Worm (Caenorhabditis elegans) whole organism, L1 larva: Measurements from ENCODE around the gene pho-6.

Experiments used
- F16B12.6 ChIP-seq: fragments of 150-350 bp; optimal IDR thresholded peaks from 2 replicates; lab custom pipeline; 2014; ENCODE audit warnings: missing biosample characterization, missing genetic modification characterization
- aha-1 ChIP-seq: fragments of 150-350 bp; optimal IDR thresholded peaks from 2 replicates; lab custom pipeline; 2014; ENCODE audit warnings: missing biosample characterization, missing genetic modification characterization
- aly-2 ChIP-seq: fragments of 150-350 bp; optimal IDR thresholded peaks from 2 replicates; lab custom pipeline; 2014; ENCODE audit warnings: missing biosample characterization, missing genetic modification characterization
- ama-1 ChIP-seq: fragments of 150-350 bp; optimal IDR thresholded peaks from 2 replicates; lab custom pipeline; 2014
- blmp-1 ChIP-seq: fragments of 150-350 bp; optimal IDR thresholded peaks from 2 replicates; lab custom pipeline; 2014; ENCODE audit warnings: missing biosample characterization, missing genetic modification characterization
- ceh-63 ChIP-seq: fragments of 200-800 bp; sonication (Bioruptor generic); optimal IDR thresholded peaks from 2 replicates; lab custom pipeline; 2018; ENCODE audit warnings: mild to moderate bottlenecking, missing genetic modification characterization, missing compliant biosample characterization
- ceh-8 ChIP-seq: fragments of 200-800 bp; sonication (Bioruptor generic); optimal IDR thresholded peaks from 2 replicates; lab custom pipeline; 2018; ENCODE audit warnings: mild to moderate bottlenecking, missing genetic modification characterization, moderate library complexity, missing compliant biosample characterization
- ceh-82 ChIP-seq, 3 experiments: fragments of 150-350 bp in 1 of 3; sonication (generic microtip) in 2 of 3; optimal IDR thresholded peaks; 2 replicates each; lab custom pipeline; 2014 to 2017; ENCODE audit warnings: missing biosample characterization in 3 of 3, missing genetic modification characterization in 3 of 3
- ces-1 ChIP-seq: fragments of 150-350 bp; optimal IDR thresholded peaks from 2 replicates; lab custom pipeline; 2014; ENCODE audit warnings: missing biosample characterization, missing genetic modification reagents, missing genetic modification characterization
- dsc-1 ChIP-seq: sonication (generic microtip); optimal IDR thresholded peaks from 2 replicates; lab custom pipeline; 2016; ENCODE audit warnings: mild to moderate bottlenecking, missing genetic modification characterization, missing compliant biosample characterization
- elt-2 ChIP-seq: sonication (generic microtip); optimal IDR thresholded peaks from 2 replicates; lab custom pipeline; 2016; ENCODE audit warnings: missing genetic modification characterization, mild to moderate bottlenecking, inconsistent platforms, missing compliant biosample characterization, missing genetic modification reagents
- elt-3 ChIP-seq, 6 experiments: fragments of 150-350 bp in 1 of 6; sonication (generic microtip); optimal IDR thresholded peaks; 2 replicates each; lab custom pipeline; 2017 to 2018; ENCODE audit warnings: missing biosample characterization in 6 of 6, missing genetic modification characterization in 6 of 6, inconsistent platforms in 1 of 6
- ets-5 ChIP-seq: fragments of 200-800 bp; sonication (Bioruptor generic); IDR thresholded peaks from 2 replicates; pipeline ENCODE4 v1.3.6; 2022; ENCODE audit warnings: missing genetic modification characterization, missing compliant biosample characterization
- hlh-4 ChIP-seq: sonication (generic microtip); optimal IDR thresholded peaks from 2 replicates; lab custom pipeline; 2016; ENCODE audit warnings: mild to moderate bottlenecking, missing genetic modification characterization, missing compliant biosample characterization
- hpl-2 ChIP-seq: fragments of 150-350 bp; optimal IDR thresholded peaks from 2 replicates; lab custom pipeline; 2014; ENCODE audit warnings: missing biosample characterization, missing genetic modification reagents, missing genetic modification characterization
- irx-1 ChIP-seq: sonication (generic microtip); optimal IDR thresholded peaks from 2 replicates; lab custom pipeline; 2016; ENCODE audit warnings: missing genetic modification characterization, missing compliant biosample characterization
- lin-13 ChIP-seq: fragments of 150-350 bp; optimal IDR thresholded peaks from 2 replicates; lab custom pipeline; 2014; ENCODE audit warnings: missing biosample characterization, missing genetic modification reagents, missing genetic modification characterization
- lin-14 ChIP-seq: fragments of 200-800 bp; sonication (Bioruptor generic); optimal IDR thresholded peaks from 2 replicates; lab custom pipeline; 2018; ENCODE audit warnings: mild to moderate bottlenecking, missing genetic modification characterization, moderate library complexity, missing compliant biosample characterization
- lin-35 ChIP-seq, 2 experiments: fragments of 150-350 bp; optimal IDR thresholded peaks; 2 replicates each; lab custom pipeline; 2014; ENCODE audit warnings: missing biosample characterization in 2 of 2, missing genetic modification characterization in 2 of 2, missing genetic modification reagents in 2 of 2
- lin-39 ChIP-seq: fragments of 150-350 bp; optimal IDR thresholded peaks from 2 replicates; lab custom pipeline; 2014; ENCODE audit warnings: missing biosample characterization, missing genetic modification reagents, missing genetic modification characterization
- lir-3 ChIP-seq: sonication (generic microtip); optimal IDR thresholded peaks from 2 replicates; lab custom pipeline; 2016; ENCODE audit warnings: mild to moderate bottlenecking, missing genetic modification characterization, moderate library complexity, missing compliant biosample characterization; ENCODE audit not compliant: poor library complexity
- lsy-2 ChIP-seq, 2 experiments: fragments of 150-350 bp; optimal IDR thresholded peaks; 2 replicates each; lab custom pipeline; 2014; ENCODE audit warnings: missing biosample characterization in 2 of 2, missing genetic modification characterization in 2 of 2
- mdl-1 ChIP-seq, 2 experiments: fragments of 150-350 bp; optimal IDR thresholded peaks; 2 replicates each; lab custom pipeline; 2014 to 2017; ENCODE audit warnings: missing biosample characterization in 2 of 2, missing genetic modification characterization in 2 of 2, inconsistent platforms in 1 of 2
- mep-1 ChIP-seq: fragments of 150-350 bp; optimal IDR thresholded peaks from 2 replicates; lab custom pipeline; 2014; ENCODE audit warnings: missing biosample characterization, missing genetic modification characterization
- nhr-12 ChIP-seq: sonication (generic microtip); optimal IDR thresholded peaks from 2 replicates; lab custom pipeline; 2017; ENCODE audit warnings: missing biosample characterization, missing genetic modification characterization
- nhr-20 ChIP-seq: sonication (generic microtip); optimal IDR thresholded peaks from 2 replicates; lab custom pipeline; 2016; ENCODE audit warnings: mild to moderate bottlenecking, missing genetic modification characterization, missing compliant biosample characterization
- nhr-71 ChIP-seq: sonication (generic microtip); optimal IDR thresholded peaks from 2 replicates; lab custom pipeline; 2016; ENCODE audit warnings: mild to moderate bottlenecking, missing genetic modification characterization, moderate library complexity, missing compliant biosample characterization
- nhr-76 ChIP-seq: sonication (generic microtip); optimal IDR thresholded peaks from 2 replicates; lab custom pipeline; 2017; ENCODE audit warnings: missing biosample characterization, missing genetic modification characterization
- nhr-77 ChIP-seq: fragments of 150-350 bp; optimal IDR thresholded peaks from 2 replicates; lab custom pipeline; 2014; ENCODE audit warnings: missing biosample characterization, missing genetic modification characterization
- nhr-84 ChIP-seq: sonication (generic microtip); optimal IDR thresholded peaks from 2 replicates; lab custom pipeline; 2017; ENCODE audit warnings: missing biosample characterization, missing genetic modification characterization
- nhr-85 ChIP-seq: sonication (generic microtip); peaks from one replicate; lab custom pipeline; 2016; ENCODE audit warnings: missing genetic modification characterization, inconsistent platforms, missing compliant biosample characterization
- nhr-90 ChIP-seq: sonication (generic microtip); optimal IDR thresholded peaks from 2 replicates; lab custom pipeline; 2016; ENCODE audit warnings: mild to moderate bottlenecking, missing genetic modification characterization, missing compliant biosample characterization; ENCODE audit not compliant: poor library complexity
- rnt-1 ChIP-seq: sonication (generic microtip); optimal IDR thresholded peaks from 2 replicates; lab custom pipeline; 2016; ENCODE audit warnings: mild to moderate bottlenecking, missing genetic modification characterization, moderate library complexity, missing compliant biosample characterization
- snpc-4 ChIP-seq: fragments of 150-350 bp; optimal IDR thresholded peaks from 2 replicates; lab custom pipeline; 2014; ENCODE audit warnings: missing biosample characterization, missing genetic modification characterization
- snu-23 ChIP-seq: sonication (generic microtip); optimal IDR thresholded peaks from 2 replicates; lab custom pipeline; 2016; ENCODE audit warnings: missing genetic modification characterization, missing compliant biosample characterization
- sox-4 ChIP-seq: sonication (generic microtip); optimal IDR thresholded peaks from 2 replicates; lab custom pipeline; 2016; ENCODE audit warnings: missing genetic modification characterization, missing compliant biosample characterization
- sup-37 ChIP-seq: fragments of 200-800 bp; sonication (Bioruptor generic); optimal IDR thresholded peaks from 2 replicates; lab custom pipeline; 2018; ENCODE audit warnings: mild to moderate bottlenecking, missing genetic modification characterization, missing compliant biosample characterization
- swsn-7 ChIP-seq: sonication (generic microtip); optimal IDR thresholded peaks from 2 replicates; lab custom pipeline; 2016; ENCODE audit warnings: missing genetic modification characterization, missing compliant biosample characterization
- unc-130 ChIP-seq: fragments of 150-350 bp; optimal IDR thresholded peaks from 2 replicates; lab custom pipeline; 2017; ENCODE audit warnings: missing biosample characterization, missing genetic modification characterization, inconsistent platforms
- unc-30 ChIP-seq: sonication (generic microtip); optimal IDR thresholded peaks from 2 replicates; lab custom pipeline; 2017; ENCODE audit warnings: missing biosample characterization, missing genetic modification characterization
- unc-86 ChIP-seq: sonication (generic microtip); optimal IDR thresholded peaks from 2 replicates; lab custom pipeline; 2016; ENCODE audit warnings: missing genetic modification characterization, missing compliant biosample characterization
- vab-15 ChIP-seq: sonication (generic microtip); optimal IDR thresholded peaks from 2 replicates; lab custom pipeline; 2017; ENCODE audit warnings: missing genotype, mild to moderate bottlenecking, missing genetic modification characterization, missing compliant biosample characterization
- xbp-1 ChIP-seq: sonication (generic microtip); optimal IDR thresholded peaks from 2 replicates; lab custom pipeline; 2016; ENCODE audit warnings: missing genetic modification characterization, missing compliant biosample characterization
- zip-4 ChIP-seq: fragments of 200-800 bp; sonication (Bioruptor generic); optimal IDR thresholded peaks from 2 replicates; lab custom pipeline; 2018; ENCODE audit warnings: mild to moderate bottlenecking, missing genetic modification characterization, moderate library complexity, missing compliant biosample characterization

The pho-6 gene

DNA sequence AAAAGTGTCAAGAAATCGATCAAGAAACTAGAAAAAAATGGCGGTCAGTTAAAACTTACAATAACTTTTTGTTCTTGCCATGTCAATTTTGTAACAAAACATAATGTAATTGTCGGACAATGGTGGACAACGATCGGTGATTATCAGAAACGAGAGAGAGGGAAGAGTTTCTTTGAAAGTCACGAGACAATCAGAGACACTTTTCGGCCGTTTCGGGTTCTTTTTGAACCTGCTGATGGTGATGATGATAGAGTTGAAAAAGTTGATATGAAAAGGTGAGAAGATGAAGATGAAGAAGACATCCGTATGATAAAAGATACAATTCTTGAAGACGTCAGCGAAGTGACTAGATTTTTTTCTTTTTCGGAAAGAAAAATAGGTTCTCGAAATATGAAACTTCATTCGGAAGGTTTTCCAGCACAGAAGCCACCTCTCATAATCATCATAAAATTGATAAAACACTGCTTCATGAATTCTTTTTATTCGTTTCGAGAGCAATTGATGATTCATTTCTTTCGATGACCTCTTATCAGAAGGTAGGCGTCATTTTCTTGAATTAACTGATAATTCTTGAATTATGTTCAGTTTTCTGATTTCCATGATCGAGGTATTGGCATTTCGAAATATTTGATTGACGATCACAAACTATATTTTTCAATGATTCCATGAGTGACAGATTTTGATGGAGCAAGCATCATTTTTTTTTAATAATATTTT lies 32.6 kb upstream of the pho-6 start:
- no peak for TF ChIP-seq unc-86 (tag; lab: Kevin White, UChicago)
- TF ChIP-seq blmp-1 (tag; lab: Kevin White, UChicago): peak; percentile 73
- TF ChIP-seq lin-35 (GFP tag; optimal IDR thresholded peaks at IDR 0.05; lab: Kevin White, UChicago): peak in 1 of 2 experiments; percentile 27
- TF ChIP-seq nhr-20: peak; percentile 73
- peak in 2 of 6 experiments; percentile 27 to 88 for TF ChIP-seq elt-3 (tag; optimal IDR thresholded peaks at IDR 0.05; lab: Kevin White, UChicago)
- TF ChIP-seq ets-5 (GFP tag; lab: Robert Waterston, UW): no peak
- peak; percentile 26 for TF ChIP-seq snu-23
- TF ChIP-seq dsc-1 (tag; lab: Kevin White, UChicago): no peak
- peak; percentile 47 for TF ChIP-seq lin-14 (GFP tag; lab: Kevin White, UChicago)
- TF ChIP-seq unc-130 (tag; lab: Kevin White, UChicago): peak; percentile 19
- TF ChIP-seq nhr-85 (tag; lab: Kevin White, UChicago): peak; percentile 82
- peak; percentile 51 for TF ChIP-seq elt-2 (tag; lab: Kevin White, UChicago)
- TF ChIP-seq mdl-1 (tag; optimal IDR thresholded peaks at IDR 0.05; lab: Kevin White, UChicago): peak in 1 of 2 experiments; percentile 4
- TF ChIP-seq nhr-71 (tag; lab: Kevin White, UChicago): peak; percentile 52
- TF ChIP-seq, all 84 proteins: peak for 11

DNA sequence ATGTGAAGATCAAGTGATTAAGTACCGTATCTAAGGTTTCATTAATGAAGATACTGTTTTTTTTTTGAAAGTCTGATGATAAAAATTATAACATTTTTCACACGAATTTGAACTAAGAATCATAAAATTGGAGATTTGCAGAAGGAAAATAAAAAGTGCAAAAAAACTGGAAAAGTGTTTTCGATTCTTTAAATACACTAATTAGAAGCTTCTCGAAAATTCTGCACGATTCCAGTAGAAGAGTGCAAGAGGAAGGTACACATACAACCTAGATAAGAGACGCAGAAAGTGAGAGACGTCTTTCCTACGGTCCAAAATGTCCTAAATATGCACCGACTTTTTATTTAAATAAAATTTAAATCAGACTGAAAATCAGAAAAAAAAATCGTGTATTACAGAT lies 32.0 kb upstream of the pho-6 start:
- no peak for TF ChIP-seq aly-2 (tag; lab: Kevin White, UChicago)
- peak; percentile 75 for TF ChIP-seq mep-1 (tag; lab: Kevin White, UChicago)
- TF ChIP-seq snpc-4 (tag; lab: Kevin White, UChicago): no peak
- TF ChIP-seq unc-86 (tag; lab: Kevin White, UChicago): no peak
- peak; percentile 18 for TF ChIP-seq swsn-7 (tag; lab: Kevin White, UChicago)
- TF ChIP-seq lin-14 (GFP tag; lab: Kevin White, UChicago): peak; percentile 2
- no peak for TF ChIP-seq mdl-1 (tag; optimal IDR thresholded peaks at IDR 0.05; lab: Kevin White, UChicago)
- TF ChIP-seq nhr-20: no peak

DNA sequence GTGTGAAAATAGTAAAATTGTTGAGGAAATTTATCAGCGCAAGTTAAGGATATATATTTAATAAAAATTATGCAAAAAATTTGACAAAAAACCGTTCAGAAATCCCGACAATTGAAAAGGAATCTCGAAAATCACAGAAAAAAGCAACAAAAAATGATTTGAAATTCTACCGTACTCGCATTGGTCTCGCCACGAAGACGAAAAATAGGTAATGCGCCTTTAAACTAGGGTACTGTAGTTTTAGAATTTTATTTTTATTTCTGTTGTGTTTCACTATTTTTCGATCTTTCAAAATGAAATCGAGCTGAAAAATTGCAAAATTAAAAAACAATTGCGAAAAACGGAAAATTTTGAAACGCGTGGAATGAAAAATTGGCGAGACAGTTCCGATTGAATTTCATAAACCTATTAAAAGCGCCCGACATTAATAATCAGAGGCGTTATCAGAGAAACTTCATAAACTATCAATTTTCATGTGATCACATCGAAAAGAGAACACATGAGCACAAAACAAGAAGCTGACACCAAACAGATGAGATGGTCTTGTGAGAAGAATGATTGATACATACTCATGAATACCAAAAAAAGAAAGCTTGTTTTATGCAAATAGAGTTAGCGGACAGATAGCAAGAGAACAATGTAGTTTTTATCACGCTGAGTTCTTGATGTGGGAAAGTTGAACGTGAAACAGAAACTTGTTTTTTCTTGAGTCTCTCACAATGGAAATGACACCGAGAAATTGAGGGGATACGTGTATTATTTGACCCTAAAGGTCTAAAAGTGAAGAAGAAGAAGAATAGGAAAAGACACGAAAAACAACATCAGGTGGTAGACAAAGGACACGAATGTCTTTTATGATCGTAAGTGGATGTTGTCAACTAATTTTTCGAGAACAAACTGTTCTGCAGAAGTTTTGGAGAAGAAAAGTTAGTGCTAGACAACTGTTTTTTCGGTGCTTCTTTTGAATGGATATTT lies 30.9 kb upstream of the pho-6 start:
- TF ChIP-seq F16B12.6 (no peak), lin-39 (tag; lab: Kevin White, UChicago) (no peak), lin-13 (GFP tag; lab: Kevin White, UChicago) (no peak), nhr-85 (tag; lab: Kevin White, UChicago) (peak; percentile 65), lir-3 (tag; lab: Kevin White, UChicago) (no peak), irx-1 (tag; lab: Kevin White, UChicago) (no peak), rnt-1 (tag; lab: Kevin White, UChicago) (no peak), unc-30 (tag; lab: Kevin White, UChicago) (no peak), elt-2 (tag; lab: Kevin White, UChicago) (peak; percentile 79), dsc-1 (tag; lab: Kevin White, UChicago) (no peak), ceh-63 (no peak), zip-4 (no peak), sup-37 (GFP tag; lab: Kevin White, UChicago) (no peak), xbp-1 (tag; lab: Kevin White, UChicago) (no peak), ces-1 (GFP tag; lab: Kevin White, UChicago) (no peak), nhr-84 (tag; lab: Kevin White, UChicago) (no peak), lsy-2 (tag; optimal IDR thresholded peaks at IDR 0.05; lab: Kevin White, UChicago) (no peak), nhr-90 (no peak), ama-1 (lab: Kevin White, UChicago) (peak; percentile 42), swsn-7 (tag; lab: Kevin White, UChicago) (no peak), ceh-82 (tag; optimal IDR thresholded peaks at IDR 0.05; lab: Kevin White, UChicago) (no peak), nhr-12 (tag; lab: Kevin White, UChicago) (no peak), nhr-77 (tag; lab: Kevin White, UChicago) (no peak), nhr-20 (no peak), sox-4 (tag; lab: Kevin White, UChicago) (no peak), lin-35 (GFP tag; optimal IDR thresholded peaks at IDR 0.05; lab: Kevin White, UChicago) (peak in 1 of 2 experiments; percentile 18), hlh-4 (no peak), aly-2 (tag; lab: Kevin White, UChicago) (no peak), nhr-76 (tag; lab: Kevin White, UChicago) (no peak), ceh-8 (GFP tag; lab: Kevin White, UChicago) (no peak), lin-14 (GFP tag; lab: Kevin White, UChicago) (no peak), vab-15 (tag; lab: Kevin White, UChicago) (no peak), aha-1 (no peak), hpl-2 (GFP tag; lab: Kevin White, UChicago) (no peak)
